Fruit fly (Drosophila melanogaster): Measurements from ENCODE around the gene CG15734.

Gene CG15734

DNA sequence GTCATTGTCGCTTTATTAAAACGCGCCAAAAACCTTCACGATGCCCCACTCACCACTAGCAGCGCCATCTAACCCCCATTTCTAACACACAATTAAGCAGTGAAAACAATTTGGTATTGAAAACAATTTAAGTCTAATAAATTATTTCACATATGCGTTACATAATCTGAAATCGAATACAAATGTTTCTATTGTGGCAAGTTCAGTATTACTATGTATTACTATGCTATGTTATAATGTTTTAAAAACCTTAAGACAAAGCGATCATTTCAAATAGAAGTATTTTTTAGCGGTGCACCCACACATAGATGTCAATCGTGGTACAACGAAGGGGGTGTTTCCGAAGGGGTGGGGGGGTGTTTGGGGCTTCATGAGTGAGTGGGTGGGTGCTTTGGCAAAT is 13.2 kb downstream of the CG15734 start (continued):
- TF ChIP-seq Xbp1 (GFP tag; optimal IDR thresholded peaks at IDR 0.05) (peak; percentile 3), CkIIα-i1 (GFP tag; IDR thresholded peaks at IDR 0.05) (no peak), CG14441 (GFP tag; IDR thresholded peaks at IDR 0.05) (peak; percentile 11; the same call in 1 of the 2 replicates), bowl (GFP tag; IDR thresholded peaks at IDR 0.05) (no peak), CG1602 (GFP tag; optimal IDR thresholded peaks at IDR 0.05) (no peak), kay (GFP tag; optimal IDR thresholded peaks at IDR 0.05) (no peak), CG10267 (tag; optimal IDR thresholded peaks at IDR 0.05) (peak; percentile 13), Med (GFP tag) (peak; percentile 81), fd3F (GFP tag; optimal IDR thresholded peaks at IDR 0.05) (no peak), CG3163 (GFP tag; optimal IDR thresholded peaks at IDR 0.05) (no peak), jing (GFP tag; optimal IDR thresholded peaks at IDR 0.05) (no peak), CG8944 (GFP tag; optimal IDR thresholded peaks at IDR 0.05) (no peak), kah (GFP tag; optimal IDR thresholded peaks at IDR 0.05) (no peak), ro (GFP tag; IDR thresholded peaks at IDR 0.05) (no peak), chn (GFP tag; optimal IDR thresholded peaks at IDR 0.05) (no peak), Asciz (GFP tag; optimal IDR thresholded peaks at IDR 0.05) (no peak), CG17912 (GFP tag; optimal IDR thresholded peaks at IDR 0.05) (no peak), vfl (GFP tag; optimal IDR thresholded peaks at IDR 0.05) (no peak), CG10565 (GFP tag; optimal IDR thresholded peaks at IDR 0.05) (no peak), crol (GFP tag; IDR thresholded peaks at IDR 0.05) (no peak), CG30403 (GFP tag; optimal IDR thresholded peaks at IDR 0.05) (peak; percentile 25), Ets65A (GFP tag) (no peak), CG31224 (GFP tag; IDR thresholded peaks at IDR 0.05) (no peak), CG6683 (GFP tag; optimal IDR thresholded peaks at IDR 0.05) (peak; percentile 14), sob (GFP tag; IDR thresholded peaks at IDR 0.05) (no peak), CG6689 (GFP tag; IDR thresholded peaks at IDR 0.05) (no peak), ase (GFP tag; IDR thresholded peaks at IDR 0.05) (no peak), Optix (GFP tag; IDR thresholded peaks at IDR 0.05) (no peak), Oli (tag; optimal IDR thresholded peaks at IDR 0.05) (peak; percentile 23), CTCF (GFP tag; optimal IDR thresholded peaks at IDR 0.05) (no peak), HmgD (GFP tag; optimal IDR thresholded peaks at IDR 0.05) (no peak), sim (GFP tag; IDR thresholded peaks at IDR 0.05) (no peak), pho (GFP tag; optimal IDR thresholded peaks at IDR 0.05) (no peak), insv (GFP tag; optimal IDR thresholded peaks at IDR 0.05) (no peak), CG6272 (GFP tag; IDR thresholded peaks at IDR 0.05) (no peak), fu2 (GFP tag; optimal IDR thresholded peaks at IDR 0.05) (no peak), Max (GFP tag; optimal IDR thresholded peaks at IDR 0.05) (no peak), mirr (GFP tag; optimal IDR thresholded peaks at IDR 0.05) (no peak), CG10543 (GFP tag; optimal IDR thresholded peaks at IDR 0.05) (no peak), aop (GFP tag; IDR thresholded peaks at IDR 0.05) (no peak), Hr51 (GFP tag; optimal IDR thresholded peaks at IDR 0.05) (peak in 1 of 2 experiments; percentile 44), CG17802 (tag; optimal IDR thresholded peaks at IDR 0.05) (no peak), CG12219 (GFP tag; optimal IDR thresholded peaks at IDR 0.05) (no peak), Mad (GFP tag; optimal IDR thresholded peaks at IDR 0.05) (no peak), zf30C (GFP tag; optimal IDR thresholded peaks at IDR 0.05) (no peak), CG5953 (GFP tag; IDR thresholded peaks at IDR 0.05) (no peak), ssp (GFP tag; IDR thresholded peaks at IDR 0.05) (no peak), CG2678 (tag; optimal IDR thresholded peaks at IDR 0.05) (peak; percentile 75), tio (GFP tag; optimal IDR thresholded peaks at IDR 0.05) (no peak), Gsc (GFP tag; IDR thresholded peaks at IDR 0.05) (no peak), E2f1 (GFP tag; IDR thresholded peaks at IDR 0.05) (no peak), repo (GFP tag; optimal IDR thresholded peaks at IDR 0.05) (no peak), z (GFP tag; IDR thresholded peaks at IDR 0.05) (no peak), Ptx1 (GFP tag; IDR thresholded peaks at IDR 0.05) (peak; percentile 27; the same call in 1 of the 2 replicates)

Measured in whole organism, embryonic.